Worm (Caenorhabditis elegans) whole organism, mixed stage, embryonic: ENCODE results near the gene Y54F10BM.9.

Experiments used
- ham-2 ChIP-seq: fragments of 200-800 bp; sonication (Bioruptor generic); optimal IDR thresholded peaks from 2 replicates; lab custom pipeline; 2018; ENCODE audit warnings: mild to moderate bottlenecking, missing genetic modification characterization, missing compliant biosample characterization
- hlh-1 ChIP-seq: fragments of 150-350 bp; optimal IDR thresholded peaks from 2 replicates; lab custom pipeline; 2014; ENCODE audit warnings: missing biosample characterization, missing genetic modification reagents, missing genetic modification characterization
- snpc-4 ChIP-seq: fragments of 150-350 bp; optimal IDR thresholded peaks from 2 replicates; lab custom pipeline; 2014; ENCODE audit warnings: missing biosample characterization, missing genetic modification characterization
- unc-39 ChIP-seq: fragments of 150-350 bp; optimal IDR thresholded peaks from 2 replicates; lab custom pipeline; 2014; ENCODE audit warnings: missing biosample characterization, missing genetic modification characterization

- TF ChIP-seq hlh-1 (tag; lab: Kevin White, UChicago) (no peak), snpc-4 (tag; lab: Kevin White, UChicago) (no peak), unc-39 (no peak), ham-2 (GFP tag; lab: Kevin White, UChicago) (no peak)
Measured at ce11 chrIII:2245727-2246126, 59.0 kb downstream of the Y54F10BM.9 start, which contains the start of gene srd-67.
